Fruit fly (Drosophila melanogaster): Measurements from ENCODE around the gene sw.

Gene sw

dm6 chrX:20237914-20238313, 1.7 kb upstream of the sw start (continued):
- TF ChIP-seq onecut (GFP tag; IDR thresholded peaks at IDR 0.05) (peak; percentile 40; the same call in 1 of the 2 replicates), hbn (GFP tag; IDR thresholded peaks at IDR 0.05; ENCODE audit: partially characterized antibody) (no peak), CG10979 (tag; optimal IDR thresholded peaks at IDR 0.05) (no peak), CG6765 (GFP tag; optimal IDR thresholded peaks at IDR 0.05) (no peak), lov (optimal IDR thresholded peaks at IDR 0.05) (no peak), lov (GFP tag; IDR thresholded peaks at IDR 0.05) (no peak), pan (optimal IDR thresholded peaks at IDR 0.05) (no peak), pan (GFP tag; optimal IDR thresholded peaks at IDR 0.05 in 1 of 2, IDR thresholded peaks at IDR 0.05 in 1 of 2) (no peak), CG6683 (GFP tag; optimal IDR thresholded peaks at IDR 0.05) (no peak), Aef1 (GFP tag; IDR thresholded peaks at IDR 0.05) (no peak), BtbVII (GFP tag; optimal IDR thresholded peaks at IDR 0.05) (no peak), cg (GFP tag; optimal IDR thresholded peaks at IDR 0.05) (no peak), toy (GFP tag; IDR thresholded peaks at IDR 0.05) (no peak), CG16779 (GFP tag; IDR thresholded peaks at IDR 0.05) (no peak), grn (GFP tag; optimal IDR thresholded peaks at IDR 0.05) (peak; percentile 82), Oli (tag; optimal IDR thresholded peaks at IDR 0.05) (no peak), CG13775 (GFP tag; optimal IDR thresholded peaks at IDR 0.05) (no peak), B-H1 (GFP tag; IDR thresholded peaks at IDR 0.05) (no peak), CG33557 (GFP tag; optimal IDR thresholded peaks at IDR 0.05) (no peak), lab (GFP tag; optimal IDR thresholded peaks at IDR 0.05) (no peak), CG4820 (GFP tag; optimal IDR thresholded peaks at IDR 0.05) (no peak), chn (GFP tag; optimal IDR thresholded peaks at IDR 0.05) (no peak), rib (GFP tag; IDR thresholded peaks at IDR 0.05) (no peak), CG13894 (tag; optimal IDR thresholded peaks at IDR 0.05) (peak; percentile 94), CG10147 (GFP tag; optimal IDR thresholded peaks at IDR 0.05) (no peak), CG7786 (GFP tag; optimal IDR thresholded peaks at IDR 0.05) (no peak), kni (GFP tag; optimal IDR thresholded peaks at IDR 0.05) (peak; percentile 8), CG12659 (GFP tag; optimal IDR thresholded peaks at IDR 0.05) (no peak), emc (GFP tag; optimal IDR thresholded peaks at IDR 0.05) (no peak), sd (tag; optimal IDR thresholded peaks at IDR 0.05) (peak; percentile 2), CG5953 (GFP tag; IDR thresholded peaks at IDR 0.05) (no peak), cad (GFP tag; optimal IDR thresholded peaks at IDR 0.05) (no peak), ATbp (GFP tag; optimal IDR thresholded peaks at IDR 0.05) (no peak), HLHmδ (GFP tag; optimal IDR thresholded peaks at IDR 0.05) (no peak), ERR (GFP tag; optimal IDR thresholded peaks at IDR 0.05) (no peak), Jarid2 (GFP tag; optimal IDR thresholded peaks at IDR 0.05) (no peak), nau (GFP tag; optimal IDR thresholded peaks at IDR 0.05) (no peak), BEAF-32 (GFP tag; optimal IDR thresholded peaks at IDR 0.05) (no peak), CG13424 (tag; optimal IDR thresholded peaks at IDR 0.05) (no peak), chinmo (GFP tag; IDR thresholded peaks at IDR 0.05; ENCODE audit: partially characterized antibody) (peak; percentile 82; the same call in 2 of the 4 replicates), Hr51 (GFP tag; optimal IDR thresholded peaks at IDR 0.05) (no peak)

dm6 chrX:20231658-20232057, 4.5 kb downstream of the sw start:
- no peak for TF ChIP-seq bab2 (GFP tag; optimal IDR thresholded peaks at IDR 0.05)
- no peak for TF ChIP-seq Med (GFP tag)
- no peak for TF ChIP-seq CG7987 (GFP tag; optimal IDR thresholded peaks at IDR 0.05)
- no peak for TF ChIP-seq Blimp-1 (GFP tag; optimal IDR thresholded peaks at IDR 0.05)
- TF ChIP-seq CG17359 (tag; optimal IDR thresholded peaks at IDR 0.05): no peak
- peak; percentile 86 for TF ChIP-seq stwl (tag; optimal IDR thresholded peaks at IDR 0.05)
- TF ChIP-seq Hand (GFP tag; optimal IDR thresholded peaks at IDR 0.05): no peak
- peak; percentile 53 for TF ChIP-seq CG1832 (GFP tag; optimal IDR thresholded peaks at IDR 0.05)
- peak; percentile 15 for TF ChIP-seq CG15479 (GFP tag; optimal IDR thresholded peaks at IDR 0.05)
- TF ChIP-seq CG10267 (tag; optimal IDR thresholded peaks at IDR 0.05): peak; percentile 6
- TF ChIP-seq sna (GFP tag; IDR thresholded peaks at IDR 0.05; ENCODE audit: partially characterized antibody): no peak
- no peak for TF ChIP-seq gsb (GFP tag; IDR thresholded peaks at IDR 0.05)

All from whole organism, embryonic.